Fruit fly (Drosophila melanogaster) whole organism, embryonic: ENCODE measurements around the gene Obp93a.

ENCODE experiments used
- Ada2b ChIP-seq: fragments of 200-800 bp; sonication (Bioruptor generic); IDR thresholded peaks from 2 replicates; pipeline ENCODE4 v1.3.6; 2022; ENCODE audit warnings: missing biosample characterization, missing genetic modification characterization
- Atf-2 ChIP-seq: fragments of 200-800 bp; sonication (Bioruptor generic); optimal IDR thresholded peaks from 2 replicates; lab custom pipeline; 2016; ENCODE audit warnings: missing biosample characterization, missing genetic modification characterization
- Blimp-1 ChIP-seq: fragments of 200-800 bp; sonication (Bioruptor generic); optimal IDR thresholded peaks from 3 replicates; lab custom pipeline; 2018; ENCODE audit warnings: missing biosample characterization, missing genetic modification characterization, mild to moderate bottlenecking, moderate library complexity, missing genetic modification reagents
- CG10147 ChIP-seq: fragments of 200-800 bp; sonication (Bioruptor generic); optimal IDR thresholded peaks from 2 replicates; lab custom pipeline; 2019; ENCODE audit warnings: missing biosample characterization, mild to moderate bottlenecking, missing genetic modification characterization, moderate library complexity
- CG10366 ChIP-seq: fragments of 200-800 bp; sonication (Bioruptor generic); IDR thresholded peaks from 2 replicates; pipeline ENCODE4 v1.3.6; 2022; ENCODE audit warnings: missing biosample characterization, missing genetic modification characterization
- CG10654 ChIP-seq: fragments of 200-800 bp; sonication (Bioruptor generic); optimal IDR thresholded peaks from 2 replicates; lab custom pipeline; 2016; ENCODE audit warnings: missing biosample characterization, missing genetic modification characterization
- CG11085 ChIP-seq: fragments of 200-800 bp; sonication (Bioruptor generic); IDR thresholded peaks from 2 replicates; pipeline ENCODE4 v1.3.6; 2022; ENCODE audit warnings: missing biosample characterization, missing genetic modification characterization
- CG13287 ChIP-seq: fragments of 200-800 bp; sonication (Bioruptor generic); IDR thresholded peaks from 2 replicates; pipeline ENCODE4 v1.3.6; 2022; ENCODE audit warnings: missing biosample characterization, missing genetic modification characterization; ENCODE audit not compliant: partially characterized antibody
- CG14667 ChIP-seq: fragments of 200-800 bp; sonication (Bioruptor generic); IDR thresholded peaks from 2 replicates; pipeline ENCODE4 v1.3.6; 2022; ENCODE audit warnings: missing biosample characterization, missing genetic modification characterization
- CG15011 ChIP-seq: fragments of 200-800 bp; sonication (Bioruptor generic); optimal IDR thresholded peaks from 3 replicates; lab custom pipeline; 2018; ENCODE audit warnings: missing biosample characterization, mild to moderate bottlenecking, missing genetic modification characterization
- CG15601 ChIP-seq: fragments of 200-800 bp; sonication (Bioruptor generic); optimal IDR thresholded peaks from 3 replicates; lab custom pipeline; 2019; ENCODE audit warnings: missing biosample characterization, mild to moderate bottlenecking, missing genetic modification characterization, moderate library complexity
- CG17361 ChIP-seq: fragments of 200-800 bp; sonication (Bioruptor generic); IDR thresholded peaks from 3 replicates; pipeline ENCODE4 v1.3.6; 2022; ENCODE audit warnings: missing biosample characterization, missing genetic modification characterization
- CG1792 ChIP-seq: fragments of 200-800 bp; sonication (Bioruptor generic); optimal IDR thresholded peaks from 2 replicates; lab custom pipeline; 2016; ENCODE audit warnings: missing biosample characterization, missing genetic modification characterization
- CG2678 ChIP-seq: fragments of 200-800 bp; sonication (Bioruptor generic); optimal IDR thresholded peaks from 3 replicates; lab custom pipeline; 2019; ENCODE audit warnings: missing biosample characterization, mild to moderate bottlenecking, missing genetic modification characterization, moderate library complexity
- CG2875 ChIP-seq: fragments of 200-800 bp; sonication (Bioruptor generic); optimal IDR thresholded peaks from 2 replicates; lab custom pipeline; 2017; ENCODE audit warnings: missing biosample characterization, mild to moderate bottlenecking, missing genetic modification characterization, missing genetic modification reagents
- CG32767 ChIP-seq: fragments of 200-800 bp; sonication (Bioruptor generic); IDR thresholded peaks from 2 replicates; pipeline ENCODE4 v1.3.6; 2022; ENCODE audit warnings: missing biosample characterization, missing genetic modification characterization
- CG4730 ChIP-seq: fragments of 200-800 bp; sonication (Bioruptor generic); IDR thresholded peaks from 2 replicates; pipeline ENCODE4 v1.3.6; 2022; ENCODE audit warnings: missing biosample characterization, missing genetic modification characterization
- CG7786 ChIP-seq: fragments of 200-800 bp; sonication (Bioruptor generic); optimal IDR thresholded peaks from 2 replicates; lab custom pipeline; 2016; ENCODE audit warnings: missing biosample characterization, missing genetic modification characterization
- CG7839 ChIP-seq: fragments of 200-800 bp; sonication (Bioruptor generic); optimal IDR thresholded peaks from 3 replicates; lab custom pipeline; 2018; ENCODE audit warnings: missing biosample characterization, mild to moderate bottlenecking, missing genetic modification characterization, moderate library complexity
- CG9437 ChIP-seq: fragments of 200-800 bp; sonication (Bioruptor generic); optimal IDR thresholded peaks from 2 replicates; lab custom pipeline; 2018; ENCODE audit warnings: missing biosample characterization, mild to moderate bottlenecking, missing genetic modification characterization
- CG9727 ChIP-seq: fragments of 200-800 bp; sonication (Bioruptor generic); optimal IDR thresholded peaks from 3 replicates; lab custom pipeline; 2017; ENCODE audit warnings: missing biosample characterization, mild to moderate bottlenecking, missing genetic modification characterization
- CoRest ChIP-seq: fragments of 200-800 bp; sonication (Bioruptor generic); optimal IDR thresholded peaks from 3 replicates; lab custom pipeline; 2018; ENCODE audit warnings: missing biosample characterization, mild to moderate bottlenecking, missing genetic modification characterization, moderate library complexity
- Dbx ChIP-seq: fragments of 200-800 bp; sonication (Bioruptor generic); IDR thresholded peaks from 3 replicates; pipeline ENCODE4 v1.3.6; 2022; ENCODE audit warnings: missing biosample characterization, missing genetic modification characterization
- Dll ChIP-seq: fragments of 200-800 bp; sonication (Bioruptor generic); IDR thresholded peaks from 4 replicates; pipeline ENCODE4 v1.3.6; 2022; ENCODE audit warnings: missing biosample characterization, missing genetic modification characterization; ENCODE audit not compliant: partially characterized antibody
- Gug ChIP-seq: fragments of 200-800 bp; sonication (Bioruptor generic); IDR thresholded peaks from 4 replicates; pipeline ENCODE4 v1.3.6; 2022; ENCODE audit warnings: missing biosample characterization, missing genetic modification characterization
- HHEX ChIP-seq: fragments of 200-800 bp; sonication (Bioruptor generic); optimal IDR thresholded peaks from 3 replicates; lab custom pipeline; 2017; ENCODE audit warnings: missing biosample characterization, mild to moderate bottlenecking, missing genetic modification characterization, missing genetic modification reagents
- Jarid2 ChIP-seq: fragments of 200-800 bp; sonication (Bioruptor generic); optimal IDR thresholded peaks from 3 replicates; lab custom pipeline; 2017; ENCODE audit warnings: mild to moderate bottlenecking, missing biosample characterization, missing genetic modification reagents, missing genetic modification characterization
- MBD-R2 ChIP-seq: fragments of 200-800 bp; sonication (Bioruptor generic); IDR thresholded peaks from 2 replicates; pipeline ENCODE4 v1.3.6; 2022; ENCODE audit warnings: missing biosample characterization, missing genetic modification characterization
- MESR4 ChIP-seq: fragments of 200-800 bp; sonication (Bioruptor generic); optimal IDR thresholded peaks from 2 replicates; lab custom pipeline; 2018; ENCODE audit warnings: missing biosample characterization, mild to moderate bottlenecking, missing genetic modification characterization, moderate library complexity
- NC2α ChIP-seq: fragments of 200-800 bp; sonication (Bioruptor generic); optimal IDR thresholded peaks from 2 replicates; lab custom pipeline; 2016; ENCODE audit warnings: missing biosample characterization, missing genetic modification characterization
- NFAT ChIP-seq: fragments of 200-800 bp; sonication (Bioruptor generic); IDR thresholded peaks from 2 replicates; pipeline ENCODE4 v1.3.6; 2022; ENCODE audit warnings: missing biosample characterization, missing genetic modification characterization
- Sry-δ ChIP-seq: fragments of 200-800 bp; sonication (Bioruptor generic); optimal IDR thresholded peaks from 2 replicates; lab custom pipeline; 2016; ENCODE audit warnings: missing biosample characterization, missing genetic modification characterization
- Stat92E ChIP-seq, 3 experiments: fragments of >200 bp in 2 of 3; fragments of 200-800 bp in 1 of 3; sonication (Bioruptor generic) in 1 of 3; optimal IDR thresholded peaks; 2 replicates each; lab custom pipeline; 2017 to 2019; ENCODE audit warnings: missing biosample characterization in 3 of 3, missing genetic modification characterization in 3 of 3, mild to moderate bottlenecking in 1 of 3, moderate library complexity in 1 of 3
- Taf1 ChIP-seq: fragments of 200-800 bp; sonication (Bioruptor generic); IDR thresholded peaks from 2 replicates; pipeline ENCODE4 v1.3.6; 2022; ENCODE audit warnings: missing biosample characterization, missing genetic modification characterization
- ato ChIP-seq: fragments of 200-800 bp; sonication (Bioruptor generic); IDR thresholded peaks from 2 replicates; pipeline ENCODE4 v1.3.6; 2022; ENCODE audit warnings: missing biosample characterization, missing genetic modification characterization; ENCODE audit not compliant: partially characterized antibody
- bbx ChIP-seq: fragments of 200-800 bp; sonication (Bioruptor generic); IDR thresholded peaks from 2 replicates; pipeline ENCODE4 v1.3.6; 2022; ENCODE audit warnings: missing biosample characterization, missing genetic modification characterization; ENCODE audit not compliant: partially characterized antibody
- dmrt99B ChIP-seq: fragments of 200-800 bp; sonication (Bioruptor generic); optimal IDR thresholded peaks from 2 replicates; lab custom pipeline; 2018; ENCODE audit warnings: missing biosample characterization, mild to moderate bottlenecking, missing genetic modification characterization, moderate library complexity
- eve ChIP-seq, 2 experiments: fragments of >200 bp; optimal IDR thresholded peaks; 2 replicates each; lab custom pipeline; 2017; ENCODE audit warnings: missing biosample characterization in 2 of 2, missing genetic modification characterization in 2 of 2
- eyg ChIP-seq: fragments of 200-800 bp; sonication (Bioruptor generic); optimal IDR thresholded peaks from 3 replicates; lab custom pipeline; 2016; ENCODE audit warnings: missing biosample characterization, missing genetic modification characterization
- fu2 ChIP-seq: fragments of 200-800 bp; sonication (Bioruptor generic); optimal IDR thresholded peaks from 2 replicates; lab custom pipeline; 2016; ENCODE audit warnings: missing biosample characterization, missing genetic modification characterization
- pb ChIP-seq: fragments of 200-800 bp; sonication (Bioruptor generic); optimal IDR thresholded peaks from 3 replicates; lab custom pipeline; 2016; ENCODE audit warnings: missing biosample characterization, missing genetic modification characterization
- pfk ChIP-seq: fragments of 200-800 bp; sonication (Bioruptor generic); optimal IDR thresholded peaks from 2 replicates; lab custom pipeline; 2018; ENCODE audit warnings: missing biosample characterization, mild to moderate bottlenecking, missing genetic modification characterization, moderate library complexity
- phol ChIP-seq: fragments of 200-800 bp; sonication (Bioruptor generic); optimal IDR thresholded peaks from 3 replicates; lab custom pipeline; 2018; ENCODE audit warnings: missing biosample characterization, mild to moderate bottlenecking, missing genetic modification characterization, moderate library complexity
- pros ChIP-seq: fragments of 200-800 bp; sonication (Bioruptor generic); optimal IDR thresholded peaks from 3 replicates; lab custom pipeline; 2019; ENCODE audit warnings: missing biosample characterization, mild to moderate bottlenecking, missing genetic modification characterization, moderate library complexity
- pum ChIP-seq: fragments of 200-800 bp; sonication (Bioruptor generic); optimal IDR thresholded peaks from 2 replicates; lab custom pipeline; 2016; ENCODE audit warnings: missing biosample characterization, missing genetic modification characterization
- ro ChIP-seq: fragments of 200-800 bp; sonication (Bioruptor generic); IDR thresholded peaks from 2 replicates; pipeline ENCODE4 v1.3.6; 2022; ENCODE audit warnings: missing biosample characterization, missing genetic modification characterization
- seq ChIP-seq: fragments of 200-800 bp; sonication (Bioruptor generic); IDR thresholded peaks from 2 replicates; pipeline ENCODE4 v1.3.6; 2022; ENCODE audit warnings: missing biosample characterization, missing genetic modification characterization
- so ChIP-seq: fragments of 200-800 bp; sonication (Bioruptor generic); IDR thresholded peaks from 3 replicates; pipeline ENCODE4 v1.3.6; 2022; ENCODE audit warnings: missing biosample characterization, missing genetic modification characterization
- sug ChIP-seq: fragments of 200-800 bp; optimal IDR thresholded peaks from 2 replicates; lab custom pipeline; 2019; ENCODE audit warnings: missing biosample characterization, mild to moderate bottlenecking, missing genetic modification characterization, moderate library complexity
- tup ChIP-seq: fragments of 200-800 bp; sonication (Bioruptor generic); optimal IDR thresholded peaks from 2 replicates; lab custom pipeline; 2016; ENCODE audit warnings: missing biosample characterization, mild to moderate bottlenecking, missing genetic modification characterization, moderate library complexity
- zf30C ChIP-seq: fragments of 200-800 bp; sonication (Bioruptor generic); optimal IDR thresholded peaks from 3 replicates; lab custom pipeline; 2018; ENCODE audit warnings: missing biosample characterization, mild to moderate bottlenecking, missing genetic modification characterization

Obp93a gene

DNA sequence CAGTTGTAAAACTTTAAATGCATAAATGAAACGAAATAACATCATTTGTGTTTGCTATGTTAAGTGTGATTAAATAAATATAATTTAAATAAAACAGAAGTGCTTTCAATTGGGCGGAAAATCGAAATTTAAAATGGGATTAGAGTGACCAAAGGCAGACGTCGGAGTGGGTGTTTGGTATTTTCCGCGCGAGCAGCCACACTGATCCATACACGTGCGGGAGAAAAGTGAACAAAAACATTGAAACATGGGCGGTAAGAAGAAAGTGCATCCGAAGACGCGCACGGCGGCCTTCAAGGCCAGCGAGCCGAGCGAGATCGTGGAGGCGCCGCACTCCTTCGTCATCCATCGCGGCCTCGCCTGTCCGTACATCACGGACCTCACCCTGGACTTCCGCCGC lies 13.5 kb downstream of the Obp93a start, which contains the start of gene ppan (continued):
- TF ChIP-seq sug (tag; lab: Kevin White, UChicago) (no peak), Gug (no peak), phol (tag; lab: Kevin White, UChicago) (peak; percentile 28), dmrt99B (no peak), bbx (GFP tag; lab: Robert Waterston, UW) (0 out of 2 replicates have a peak, but pooled peaks have one; percentile 31), pum (GFP tag; lab: Kevin White, UChicago) (no peak), Dll (GFP tag; lab: Robert Waterston, UW) (0 out of 4 replicates have a peak, but pooled peaks have one; percentile 34), seq (GFP tag; lab: Robert Waterston, UW) (no peak), eyg (GFP tag; lab: Kevin White, UChicago) (no peak), zf30C (GFP tag; lab: Kevin White, UChicago) (no peak), CG10366 (GFP tag; lab: Robert Waterston, UW) (no peak), Dbx (0 out of 3 replicates have a peak, but pooled peaks have one; percentile 10), CG17361 (GFP tag; lab: Robert Waterston, UW) (no peak), CG14667 (no peak), Atf-2 (no peak), CG2875 (GFP tag; lab: Kevin White, UChicago) (no peak), NFAT (GFP tag; lab: Robert Waterston, UW) (no peak), CG32767 (no peak), HHEX (GFP tag; lab: Kevin White, UChicago) (no peak), Stat92E (GFP tag; optimal IDR thresholded peaks at IDR 0.05; lab: Kevin White, UChicago) (no peak), CG13287 (peak; percentile 64), Ada2b (GFP tag; lab: Robert Waterston, UW) (no peak), CG9727 (no peak), Jarid2 (no peak), ato (GFP tag; lab: Robert Waterston, UW) (no peak), CG7786 (no peak), so (GFP tag; lab: Robert Waterston, UW) (no peak), CG9437 (GFP tag; lab: Kevin White, UChicago) (no peak), CG4730 (no peak), CG15011 (GFP tag; lab: Kevin White, UChicago) (no peak), Blimp-1 (GFP tag; lab: Kevin White, UChicago) (no peak), CG7839 (tag; lab: Kevin White, UChicago) (no peak), CoRest (tag; lab: Kevin White, UChicago) (no peak), pros (no peak), CG15601 (tag; lab: Kevin White, UChicago) (no peak), CG10654 (GFP tag; lab: Kevin White, UChicago) (no peak), CG10147 (GFP tag; lab: Kevin White, UChicago) (no peak), eve (GFP tag; optimal IDR thresholded peaks at IDR 0.05; lab: Kevin White, UChicago) (no peak), CG2678 (tag; lab: Kevin White, UChicago) (no peak), pfk (GFP tag; lab: Kevin White, UChicago) (no peak), ro (no peak), MESR4 (GFP tag; lab: Kevin White, UChicago) (peak; percentile 64), MBD-R2 (GFP tag; lab: Robert Waterston, UW) (peak; percentile 82), tup (no peak), CG11085 (GFP tag; lab: Robert Waterston, UW) (no peak), Taf1 (no peak), fu2 (GFP tag; lab: Kevin White, UChicago) (no peak), pb (GFP tag; lab: Kevin White, UChicago) (no peak), CG1792 (GFP tag; lab: Kevin White, UChicago) (no peak), Sry-δ (GFP tag; lab: Kevin White, UChicago) (peak; percentile 20), NC2α (GFP tag; lab: Kevin White, UChicago) (no peak)
